Fruit fly (Drosophila melanogaster) whole organism, embryonic: Measurements from ENCODE around the gene CG14787.

ENCODE experiments used
- CG11398 ChIP-seq: fragments of 200-800 bp; sonication (Bioruptor generic); optimal IDR thresholded peaks from 2 replicates; lab custom pipeline; 2016; ENCODE audit warnings: missing biosample characterization, missing genetic modification characterization
- CG11723 ChIP-seq: fragments of 200-800 bp; sonication (Bioruptor generic); optimal IDR thresholded peaks from 2 replicates; lab custom pipeline; 2017; ENCODE audit warnings: missing biosample characterization, mild to moderate bottlenecking, missing genetic modification characterization
- CG12219 ChIP-seq: fragments of 200-800 bp; sonication (Bioruptor generic); optimal IDR thresholded peaks from 3 replicates; lab custom pipeline; 2018; ENCODE audit warnings: missing biosample characterization, mild to moderate bottlenecking, missing genetic modification characterization
- CG17328 ChIP-seq: fragments of 200-800 bp; sonication (Bioruptor generic); IDR thresholded peaks from 2 replicates; pipeline ENCODE4 v1.3.6; 2022; ENCODE audit warnings: missing biosample characterization, missing genetic modification characterization
- CG18011 ChIP-seq: fragments of 200-800 bp; sonication (Bioruptor generic); optimal IDR thresholded peaks from 2 replicates; lab custom pipeline; 2017; ENCODE audit warnings: missing biosample characterization, missing genetic modification characterization, mild to moderate bottlenecking, moderate library complexity, missing genotype
- CG18262 ChIP-seq: fragments of 200-800 bp; optimal IDR thresholded peaks from 3 replicates; lab custom pipeline; 2019; ENCODE audit warnings: missing biosample characterization, mild to moderate bottlenecking, missing genetic modification characterization, moderate library complexity
- CG1832 ChIP-seq: fragments of 200-800 bp; sonication (Bioruptor generic); optimal IDR thresholded peaks from 2 replicates; lab custom pipeline; 2017; ENCODE audit warnings: missing biosample characterization, mild to moderate bottlenecking, missing genetic modification characterization, inconsistent platforms
- CG18476 ChIP-seq: fragments of 200-800 bp; sonication (Bioruptor generic); optimal IDR thresholded peaks from 2 replicates; lab custom pipeline; 2016; ENCODE audit warnings: missing biosample characterization, mild to moderate bottlenecking, missing genetic modification characterization
- CG2875 ChIP-seq: fragments of 200-800 bp; sonication (Bioruptor generic); optimal IDR thresholded peaks from 2 replicates; lab custom pipeline; 2017; ENCODE audit warnings: missing biosample characterization, mild to moderate bottlenecking, missing genetic modification characterization, missing genetic modification reagents
- CG31365 ChIP-seq: fragments of 200-800 bp; sonication (Bioruptor generic); optimal IDR thresholded peaks from 2 replicates; lab custom pipeline; 2018; ENCODE audit warnings: missing biosample characterization, mild to moderate bottlenecking, missing genetic modification characterization
- CG32772 ChIP-seq: fragments of 200-800 bp; sonication (Bioruptor generic); IDR thresholded peaks from 2 replicates; pipeline ENCODE4 v1.3.6; 2022; ENCODE audit warnings: missing biosample characterization, missing genetic modification characterization
- CG3281 ChIP-seq: fragments of 200-800 bp; sonication (Bioruptor generic); optimal IDR thresholded peaks from 3 replicates; lab custom pipeline; 2017; ENCODE audit warnings: missing biosample characterization, mild to moderate bottlenecking, missing genetic modification characterization
- CG34376 ChIP-seq: fragments of 200-800 bp; sonication (Bioruptor generic); optimal IDR thresholded peaks from 2 replicates; lab custom pipeline; 2018; ENCODE audit warnings: missing biosample characterization, mild to moderate bottlenecking, missing genetic modification characterization
- CG6854 ChIP-seq: fragments of 200-800 bp; sonication (Bioruptor generic); optimal IDR thresholded peaks from 3 replicates; lab custom pipeline; 2017; ENCODE audit warnings: missing biosample characterization, mild to moderate bottlenecking, missing genetic modification characterization
- CG8281 ChIP-seq: fragments of 200-800 bp; sonication (Bioruptor generic); optimal IDR thresholded peaks from 2 replicates; lab custom pipeline; 2018; ENCODE audit warnings: missing biosample characterization, mild to moderate bottlenecking, missing genetic modification characterization, moderate library complexity
- CG8944 ChIP-seq: fragments of 200-800 bp; sonication (Bioruptor generic); optimal IDR thresholded peaks from 3 replicates; lab custom pipeline; 2016; ENCODE audit warnings: missing biosample characterization, missing genetic modification characterization
- CG9817 ChIP-seq: fragments of 200-800 bp; sonication (Bioruptor generic); optimal IDR thresholded peaks from 2 replicates; lab custom pipeline; 2018; ENCODE audit warnings: missing biosample characterization, mild to moderate bottlenecking, missing genetic modification characterization, moderate library complexity
- CrebB ChIP-seq: fragments of 200-800 bp; sonication (Bioruptor generic); optimal IDR thresholded peaks from 3 replicates; lab custom pipeline; 2018; ENCODE audit warnings: missing biosample characterization, mild to moderate bottlenecking, missing genetic modification characterization
- Doc2 ChIP-seq: fragments of 200-800 bp; sonication (Bioruptor generic); IDR thresholded peaks from 2 replicates; pipeline ENCODE4 v1.3.6; 2022; ENCODE audit warnings: missing biosample characterization, missing genetic modification characterization
- Hr51 ChIP-seq, 2 experiments: fragments of 200-800 bp; sonication (Bioruptor generic); optimal IDR thresholded peaks; 2 replicates in 1 of 2; 3 replicates in 1 of 2; lab custom pipeline; 2016 to 2018; ENCODE audit warnings: missing biosample characterization in 2 of 2, missing genetic modification characterization in 2 of 2, mild to moderate bottlenecking in 1 of 2, moderate library complexity in 1 of 2
- Lhr ChIP-seq: fragments of 200-800 bp; sonication (Bioruptor generic); optimal IDR thresholded peaks from 3 replicates; lab custom pipeline; 2017; ENCODE audit warnings: mild to moderate bottlenecking, missing biosample characterization, missing genetic modification reagents, missing genetic modification characterization
- Nf-YC ChIP-seq: fragments of 200-800 bp; optimal IDR thresholded peaks from 3 replicates; lab custom pipeline; 2019; ENCODE audit warnings: missing biosample characterization, mild to moderate bottlenecking, missing genetic modification characterization, moderate library complexity
- Sin3A ChIP-seq: fragments of >200 bp; optimal IDR thresholded peaks from 2 replicates; lab custom pipeline; 2018
- Sox100B ChIP-seq: fragments of 200-800 bp; sonication (Bioruptor generic); optimal IDR thresholded peaks from 3 replicates; lab custom pipeline; 2018; ENCODE audit warnings: missing biosample characterization, mild to moderate bottlenecking, missing genetic modification characterization
- Sox102F ChIP-seq: fragments of 200-800 bp; sonication (Bioruptor generic); optimal IDR thresholded peaks from 2 replicates; lab custom pipeline; 2018; ENCODE audit warnings: missing biosample characterization, mild to moderate bottlenecking, missing genetic modification characterization, moderate library complexity
- Vsx1 ChIP-seq: fragments of 200-800 bp; sonication (Bioruptor generic); optimal IDR thresholded peaks from 2 replicates; lab custom pipeline; 2017; ENCODE audit warnings: missing biosample characterization, mild to moderate bottlenecking, missing genetic modification characterization, missing genetic modification reagents
- ash1 ChIP-seq: fragments of 200-800 bp; sonication (Bioruptor generic); optimal IDR thresholded peaks from 2 replicates; lab custom pipeline; 2018; ENCODE audit warnings: missing biosample characterization, mild to moderate bottlenecking, missing genetic modification characterization
- ato ChIP-seq: fragments of 200-800 bp; sonication (Bioruptor generic); IDR thresholded peaks from 2 replicates; pipeline ENCODE4 v1.3.6; 2022; ENCODE audit warnings: missing biosample characterization, missing genetic modification characterization; ENCODE audit not compliant: partially characterized antibody
- cwo ChIP-seq: fragments of 200-800 bp; sonication (Bioruptor generic); optimal IDR thresholded peaks from 3 replicates; lab custom pipeline; 2017; ENCODE audit warnings: missing biosample characterization, missing genetic modification characterization, mild to moderate bottlenecking, moderate library complexity, missing genetic modification reagents
- dpn ChIP-seq, 2 experiments: fragments of 200-800 bp; sonication (Bioruptor generic); optimal IDR thresholded peaks; 3 replicates each; lab custom pipeline; 2016; ENCODE audit warnings: missing biosample characterization in 2 of 2, missing genetic modification characterization in 2 of 2
- exex ChIP-seq: fragments of 200-800 bp; sonication (Bioruptor generic); optimal IDR thresholded peaks from 4 replicates; lab custom pipeline; 2018; ENCODE audit warnings: missing biosample characterization, mild to moderate bottlenecking, missing genetic modification characterization, moderate library complexity
- gce ChIP-seq: fragments of 200-800 bp; sonication (Bioruptor generic); IDR thresholded peaks from 3 replicates; pipeline ENCODE4 v1.3.6; 2022; ENCODE audit warnings: missing biosample characterization, missing genetic modification characterization
- gcm ChIP-seq: fragments of 200-800 bp; sonication (Bioruptor generic); optimal IDR thresholded peaks from 2 replicates; lab custom pipeline; 2019; ENCODE audit warnings: missing biosample characterization, mild to moderate bottlenecking, missing genetic modification characterization, moderate library complexity
- her ChIP-seq: fragments of 200-800 bp; sonication (Bioruptor generic); optimal IDR thresholded peaks from 2 replicates; lab custom pipeline; 2016; ENCODE audit warnings: missing biosample characterization, missing genetic modification characterization
- jing ChIP-seq: fragments of 200-800 bp; sonication (Bioruptor generic); optimal IDR thresholded peaks from 2 replicates; lab custom pipeline; 2018; ENCODE audit warnings: missing biosample characterization, mild to moderate bottlenecking, missing genetic modification characterization
- luna ChIP-seq: fragments of 200-800 bp; sonication (Bioruptor generic); optimal IDR thresholded peaks from 2 replicates; lab custom pipeline; 2016; ENCODE audit warnings: missing biosample characterization, missing genetic modification characterization
- nerfin-2 ChIP-seq: fragments of 200-800 bp; sonication (Bioruptor generic); IDR thresholded peaks from 2 replicates; pipeline ENCODE4 v1.3.6; 2022; ENCODE audit warnings: missing biosample characterization, missing genetic modification characterization; ENCODE audit not compliant: partially characterized antibody
- psq ChIP-seq: fragments of 200-800 bp; sonication (Bioruptor generic); optimal IDR thresholded peaks from 2 replicates; lab custom pipeline; 2017; ENCODE audit warnings: missing biosample characterization, missing genetic modification characterization
- ro ChIP-seq: fragments of 200-800 bp; sonication (Bioruptor generic); IDR thresholded peaks from 2 replicates; pipeline ENCODE4 v1.3.6; 2022; ENCODE audit warnings: missing biosample characterization, missing genetic modification characterization
- sc ChIP-seq, 3 experiments: fragments of >200 bp in 2 of 3; fragments of 200-800 bp in 1 of 3; sonication (Bioruptor generic) in 1 of 3; optimal IDR thresholded peaks; 2 replicates in 2 of 3; 3 replicates in 1 of 3; lab custom pipeline; 2017; ENCODE audit warnings: mild to moderate bottlenecking in 1 of 3, missing biosample characterization in 1 of 3, missing genetic modification characterization in 1 of 3, missing genetic modification reagents in 1 of 3
- slbo ChIP-seq: fragments of 200-800 bp; sonication (Bioruptor generic); IDR thresholded peaks from 2 replicates; pipeline ENCODE4 v1.3.6; 2022; ENCODE audit warnings: missing biosample characterization, missing genetic modification characterization
- sqz ChIP-seq: fragments of 200-800 bp; sonication (Bioruptor generic); optimal IDR thresholded peaks from 3 replicates; lab custom pipeline; 2018; ENCODE audit warnings: missing biosample characterization, mild to moderate bottlenecking, missing genetic modification characterization
- ssp ChIP-seq: fragments of 200-800 bp; sonication (Bioruptor generic); IDR thresholded peaks from 2 replicates; pipeline ENCODE4 v1.3.6; 2022; ENCODE audit warnings: missing biosample characterization, missing genetic modification characterization
- toy ChIP-seq: fragments of 200-800 bp; sonication (Bioruptor generic); IDR thresholded peaks from 2 replicates; pipeline ENCODE4 v1.3.6; 2022; ENCODE audit warnings: missing biosample characterization, missing genetic modification characterization
- tup ChIP-seq: fragments of 200-800 bp; sonication (Bioruptor generic); optimal IDR thresholded peaks from 2 replicates; lab custom pipeline; 2016; ENCODE audit warnings: missing biosample characterization, mild to moderate bottlenecking, missing genetic modification characterization, moderate library complexity
- twi ChIP-seq: fragments of 200-800 bp; optimal IDR thresholded peaks from 2 replicates; lab custom pipeline; 2019; ENCODE audit warnings: missing biosample characterization, mild to moderate bottlenecking, missing genetic modification characterization, moderate library complexity
- yki ChIP-seq: fragments of >200 bp; optimal IDR thresholded peaks from 3 replicates; lab custom pipeline; 2018
- z ChIP-seq: fragments of 200-800 bp; sonication (Bioruptor generic); IDR thresholded peaks from 3 replicates; pipeline ENCODE4 v1.3.6; 2022; ENCODE audit warnings: missing biosample characterization, missing genetic modification characterization

Gene CG14787

DNA sequence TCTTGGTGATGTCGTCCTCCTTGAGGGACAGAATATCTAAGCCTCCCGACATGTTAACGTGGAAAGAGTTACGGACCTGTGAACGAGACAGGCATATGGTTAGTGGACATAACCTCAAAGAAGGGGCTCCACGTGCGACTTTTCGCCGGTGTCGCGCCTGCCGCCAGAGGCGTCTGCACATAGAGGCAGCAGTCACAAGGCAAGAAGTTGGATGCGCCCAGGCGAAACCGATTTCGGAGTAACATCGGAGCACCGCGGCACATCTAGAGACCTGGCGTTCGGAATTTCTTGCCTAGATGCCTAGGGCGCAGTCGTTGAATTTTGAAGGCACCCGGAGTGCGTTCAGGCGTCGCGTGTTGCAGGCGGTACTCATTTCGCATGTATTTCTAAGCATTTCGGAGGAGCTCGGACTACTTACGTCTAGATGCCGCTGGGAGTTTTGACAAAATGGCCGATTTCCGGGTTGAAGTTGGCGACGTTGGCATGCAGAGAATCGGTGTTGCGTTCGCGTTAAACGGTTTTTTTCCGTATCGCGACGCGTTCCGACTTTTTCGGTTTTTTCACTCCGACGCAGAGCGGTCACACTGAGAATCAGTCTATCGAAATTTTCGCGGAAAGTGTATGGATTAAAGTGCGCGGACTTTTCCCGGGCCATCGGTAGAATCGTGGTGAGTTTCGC is 21.5 kb upstream of the CG14787 start, which contains the start of the genes sta and inc (continued):
- TF ChIP-seq CG18476 (GFP tag; lab: Kevin White, UChicago): peak; percentile 5
- TF ChIP-seq sqz (GFP tag; lab: Kevin White, UChicago): peak; percentile 55
- TF ChIP-seq yki (lab: Kevin White, UChicago): no peak
- TF ChIP-seq twi (tag; lab: Kevin White, UChicago): peak; percentile 17
- no peak for TF ChIP-seq CG32772
- peak; percentile 64 for TF ChIP-seq CG12219
- TF ChIP-seq CG2875: peak; percentile 66
- peak; percentile 42 for TF ChIP-seq cwo (GFP tag; lab: Kevin White, UChicago)
- peak; percentile 58; the same call in 1 of the 3 replicates for TF ChIP-seq gce
- TF ChIP-seq CG9817: peak; percentile 52
- no peak for TF ChIP-seq CG8281
- peak; percentile 84 for TF ChIP-seq CG3281
- peak; percentile 63 for TF ChIP-seq CG18262 (tag; lab: Kevin White, UChicago)
- no peak for TF ChIP-seq ro (GFP tag; lab: Robert Waterston, UW)
- peak; percentile 48 for TF ChIP-seq CG11398
- peak; percentile 83 for TF ChIP-seq her (GFP tag; lab: Kevin White, UChicago)
- TF ChIP-seq z (GFP tag; lab: Robert Waterston, UW): 0 out of 3 replicates have a peak, but pooled peaks have one; percentile 27
- no peak for TF ChIP-seq Sox102F
- TF ChIP-seq exex (tag; lab: Kevin White, UChicago): no peak
- TF ChIP-seq ssp (GFP tag; lab: Robert Waterston, UW): 0 out of 2 replicates have a peak, but pooled peaks have one; percentile 6
- TF ChIP-seq tup (GFP tag; lab: Kevin White, UChicago): peak; percentile 17
- TF ChIP-seq slbo (GFP tag; lab: Robert Waterston, UW): peak; percentile 47; the same call in 1 of the 2 replicates
- no peak for TF ChIP-seq Sox100B (GFP tag; lab: Kevin White, UChicago)
- TF ChIP-seq CrebB (tag; lab: Kevin White, UChicago): peak; percentile 79
- peak; percentile 53 for TF ChIP-seq Hr51 (GFP tag; optimal IDR thresholded peaks at IDR 0.05; lab: Kevin White, UChicago)
- TF ChIP-seq luna (GFP tag; lab: Kevin White, UChicago): peak; percentile 6
- TF ChIP-seq CG1832: no peak
- peak; percentile 53 for TF ChIP-seq Nf-YC (tag; lab: Kevin White, UChicago)
- no peak for TF ChIP-seq sc (optimal IDR thresholded peaks at IDR 0.05; lab: Kevin White, UChicago)
- TF ChIP-seq sc (GFP tag; optimal IDR thresholded peaks at IDR 0.05; lab: Kevin White, UChicago): peak; percentile 31
- TF ChIP-seq Lhr (GFP tag; lab: Kevin White, UChicago): peak; percentile 92
- no peak for TF ChIP-seq Doc2 (GFP tag; lab: Robert Waterston, UW)
- peak; percentile 92 for TF ChIP-seq CG34376 (GFP tag; lab: Kevin White, UChicago)
- no peak for TF ChIP-seq toy (GFP tag; lab: Robert Waterston, UW)
- TF ChIP-seq ash1 (GFP tag; lab: Kevin White, UChicago): peak; percentile 81
- peak; percentile 12 to 67 for TF ChIP-seq dpn (GFP tag; optimal IDR thresholded peaks at IDR 0.05; lab: Kevin White, UChicago)
- TF ChIP-seq psq (GFP tag; lab: Kevin White, UChicago): no peak
- peak; percentile 75 for TF ChIP-seq CG6854 (GFP tag; lab: Kevin White, UChicago)
- peak; percentile 66 for TF ChIP-seq CG11723 (GFP tag; lab: Kevin White, UChicago)
- peak; percentile 15 for TF ChIP-seq CG8944 (GFP tag; lab: Kevin White, UChicago)
- peak; percentile 39 for TF ChIP-seq Sin3A (lab: Kevin White, UChicago)
- TF ChIP-seq CG31365 (tag; lab: Kevin White, UChicago): peak; percentile 73
- TF ChIP-seq CG17328 (GFP tag; lab: Robert Waterston, UW): peak; percentile 51; the same call in 1 of the 2 replicates
- TF ChIP-seq Vsx1: peak; percentile 67
- 0 out of 2 replicates have a peak, but pooled peaks have one; percentile 26 for TF ChIP-seq ato
- peak; percentile 67 for TF ChIP-seq gcm
- peak; percentile 38 for TF ChIP-seq CG18011
- TF ChIP-seq jing: no peak
- TF ChIP-seq nerfin-2 (GFP tag; lab: Robert Waterston, UW): no peak
